Fruit fly (Drosophila melanogaster): ENCODE data around the gene Pen.

Pen gene

DNA sequence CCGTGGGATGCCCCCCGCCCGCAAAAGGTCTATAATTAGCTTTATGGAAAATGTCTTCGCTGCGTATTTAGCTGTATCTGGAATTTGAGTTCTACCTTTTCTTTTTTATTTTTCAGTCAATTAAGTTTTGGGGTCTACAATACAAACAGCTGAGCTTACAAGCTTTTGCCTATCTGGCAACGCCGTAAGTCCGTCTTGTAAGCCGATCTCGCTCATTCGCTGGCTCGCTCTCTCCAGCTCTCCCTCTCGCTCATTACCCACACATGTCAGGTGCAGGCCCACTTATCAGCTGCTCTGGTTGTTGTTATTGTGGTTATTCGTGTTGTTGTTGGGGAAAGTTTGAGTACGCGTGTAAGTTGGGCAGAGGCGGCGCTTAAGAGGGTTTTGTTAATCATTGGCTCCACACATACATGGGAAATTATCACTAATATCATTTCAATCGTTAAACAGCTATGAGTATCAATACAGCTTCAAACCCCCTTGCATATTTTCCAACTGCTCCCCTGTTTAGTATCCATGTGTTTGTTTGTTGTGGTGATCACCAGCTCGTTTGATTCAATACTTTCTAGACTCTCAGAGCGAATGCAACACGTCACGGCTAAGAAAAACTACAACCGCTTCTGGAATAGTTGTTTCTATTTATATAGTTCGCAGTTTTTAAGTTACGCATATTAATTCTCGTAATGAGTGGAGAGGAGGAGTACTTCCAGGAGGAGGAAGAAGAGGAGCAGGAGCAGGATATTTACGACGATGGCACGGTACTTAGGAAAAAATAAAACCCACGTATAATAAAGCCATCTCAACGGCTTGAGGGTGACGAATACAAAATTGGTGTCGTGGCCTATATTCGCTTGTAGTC is 46.7 kb upstream of the Pen start (continued):
- TF ChIP-seq CG14710 (tag; optimal IDR thresholded peaks at IDR 0.05) (peak; percentile 89), sr (GFP tag; IDR thresholded peaks at IDR 0.05) (peak; percentile 92), ato (GFP tag; IDR thresholded peaks at IDR 0.05; ENCODE audit: partially characterized antibody) (no peak), Hr39 (optimal IDR thresholded peaks at IDR 0.05) (no peak), CG17568 (GFP tag; optimal IDR thresholded peaks at IDR 0.05) (peak; percentile 93), sob (GFP tag; IDR thresholded peaks at IDR 0.05) (peak; percentile 98), CG8478 (optimal IDR thresholded peaks at IDR 0.05) (no peak), CG2712 (tag; optimal IDR thresholded peaks at IDR 0.05) (peak; percentile 95), CG12769 (tag; optimal IDR thresholded peaks at IDR 0.05) (peak; percentile 99), YL-1 (GFP tag; optimal IDR thresholded peaks at IDR 0.05) (peak; percentile 75), CG4854 (GFP tag; optimal IDR thresholded peaks at IDR 0.05) (peak; percentile 95), CG4820 (GFP tag; optimal IDR thresholded peaks at IDR 0.05) (peak; percentile 94), tin (GFP tag; optimal IDR thresholded peaks at IDR 0.05) (peak; percentile 97), nerfin-1 (tag; optimal IDR thresholded peaks at IDR 0.05) (peak; percentile 88), dmrt99B (tag; optimal IDR thresholded peaks at IDR 0.05) (peak; percentile 96), org-1 (GFP tag; optimal IDR thresholded peaks at IDR 0.05) (peak; percentile 95), ase (GFP tag; IDR thresholded peaks at IDR 0.05) (peak; percentile 97), CG4360 (GFP tag; IDR thresholded peaks at IDR 0.05) (peak; percentile 98), CG30403 (GFP tag; optimal IDR thresholded peaks at IDR 0.05) (peak; percentile 98), cg (GFP tag; optimal IDR thresholded peaks at IDR 0.05) (peak; percentile 86), Fer1 (GFP tag; optimal IDR thresholded peaks at IDR 0.05) (no peak), Sox102F (GFP tag; optimal IDR thresholded peaks at IDR 0.05) (peak; percentile 96), Ravus (GFP tag; IDR thresholded peaks at IDR 0.05) (peak; percentile 92), emc (GFP tag; optimal IDR thresholded peaks at IDR 0.05) (peak; percentile 96), Lhr (GFP tag; optimal IDR thresholded peaks at IDR 0.05) (peak; percentile 79), insv (GFP tag; optimal IDR thresholded peaks at IDR 0.05) (peak; percentile 14 to 26), zen2 (GFP tag; IDR thresholded peaks at IDR 0.05; ENCODE audit: partially characterized antibody) (0 out of 3 replicates have a peak, but pooled peaks have one; percentile 49), Ada2b (GFP tag; IDR thresholded peaks at IDR 0.05) (peak; percentile 98), twi (tag; optimal IDR thresholded peaks at IDR 0.05) (peak; percentile 92), CG14014 (GFP tag; IDR thresholded peaks at IDR 0.05) (peak; percentile 98), run (tag; optimal IDR thresholded peaks at IDR 0.05) (peak; percentile 89), Dp (GFP tag; optimal IDR thresholded peaks at IDR 0.05) (peak; percentile 14), Atf-2 (GFP tag; optimal IDR thresholded peaks at IDR 0.05) (peak; percentile 97), yki (optimal IDR thresholded peaks at IDR 0.05) (no peak), az2 (GFP tag; optimal IDR thresholded peaks at IDR 0.05) (peak; percentile 98), cato (GFP tag; optimal IDR thresholded peaks at IDR 0.05; ENCODE audit: borderline replicate concordance) (peak; percentile 88), CG16815 (GFP tag; optimal IDR thresholded peaks at IDR 0.05) (peak; percentile 97), CG14050 (GFP tag; IDR thresholded peaks at IDR 0.05) (peak; percentile 94), ac (GFP tag; optimal IDR thresholded peaks at IDR 0.05) (peak; percentile 79), HLHmδ (GFP tag; optimal IDR thresholded peaks at IDR 0.05) (peak; percentile 82), Lim3 (GFP tag; IDR thresholded peaks at IDR 0.05) (peak; percentile 84), CG31441 (GFP tag; IDR thresholded peaks at IDR 0.05) (peak; percentile 93; the same call in 1 of the 2 replicates), nom (GFP tag; optimal IDR thresholded peaks at IDR 0.05) (peak; percentile 98), dan (GFP tag; IDR thresholded peaks at IDR 0.05) (no peak; the same call in none of the 2 replicates), CG5953 (GFP tag; IDR thresholded peaks at IDR 0.05) (peak; percentile 92), Dref (GFP tag; IDR thresholded peaks at IDR 0.05) (peak; percentile 48), Tbp (GFP tag; optimal IDR thresholded peaks at IDR 0.05) (no peak), klu (GFP tag; IDR thresholded peaks at IDR 0.05) (peak; percentile 90), CG8089 (GFP tag; optimal IDR thresholded peaks at IDR 0.05) (peak; percentile 96), Mes4 (GFP tag; optimal IDR thresholded peaks at IDR 0.05) (peak; percentile 95)
